Fruit fly (Drosophila melanogaster): ENCODE data around the gene CG34426.
A peak's percentile ranks its signal among the peaks of the same experiment; 100 is the strongest.

Gene CG34426

dm6 chr3L:8841757-8842156, 39.5 kb downstream of the CG34426 start (continued):
- TF ChIP-seq CG4404 (GFP tag; IDR thresholded peaks at IDR 0.05) (peak; percentile 68), shn (GFP tag; optimal IDR thresholded peaks at IDR 0.05) (no peak), Opbp (GFP tag; IDR thresholded peaks at IDR 0.05; ENCODE audit: partially characterized antibody) (no peak), CG11695 (GFP tag; IDR thresholded peaks at IDR 0.05) (peak; percentile 66; the same call in 2 of the 3 replicates), CG1602 (GFP tag; optimal IDR thresholded peaks at IDR 0.05) (peak; percentile 52), CG34376 (GFP tag; optimal IDR thresholded peaks at IDR 0.05) (no peak), Mrtf (GFP tag; IDR thresholded peaks at IDR 0.05) (peak; percentile 78), CG13775 (GFP tag; optimal IDR thresholded peaks at IDR 0.05) (peak; percentile 47), HLH4C (GFP tag; IDR thresholded peaks at IDR 0.05; ENCODE audit: partially characterized antibody) (no peak), vvl (GFP tag; IDR thresholded peaks at IDR 0.05) (peak; percentile 88), her (GFP tag; optimal IDR thresholded peaks at IDR 0.05) (peak; percentile 42), croc (GFP tag; conservative IDR thresholded peaks at IDR 0.05) (peak; percentile 67; the same call in 2 of the 3 replicates), CG7786 (GFP tag; optimal IDR thresholded peaks at IDR 0.05) (peak; percentile 61), Adf1 (GFP tag; IDR thresholded peaks at IDR 0.05) (peak; percentile 40; the same call in 1 of the 2 replicates), CG34224 (GFP tag; IDR thresholded peaks at IDR 0.05; ENCODE audit: partially characterized antibody) (no peak), Sox100B (GFP tag; optimal IDR thresholded peaks at IDR 0.05) (peak; percentile 64), CG2202 (tag; optimal IDR thresholded peaks at IDR 0.05) (peak; percentile 28), zf30C (GFP tag; optimal IDR thresholded peaks at IDR 0.05) (no peak), CG12744 (GFP tag; optimal IDR thresholded peaks at IDR 0.05) (peak; percentile 15), mirr (GFP tag; optimal IDR thresholded peaks at IDR 0.05) (peak; percentile 9), CG2889 (GFP tag; IDR thresholded peaks at IDR 0.05) (peak; percentile 26; the same call in 1 of the 3 replicates), CG8478 (optimal IDR thresholded peaks at IDR 0.05) (no peak), dan (GFP tag; IDR thresholded peaks at IDR 0.05) (0 out of 2 replicates have a peak, but pooled peaks have one; percentile 25), nerfin-1 (tag; optimal IDR thresholded peaks at IDR 0.05) (peak; percentile 61), sob (GFP tag; IDR thresholded peaks at IDR 0.05) (peak; percentile 79), slou (GFP tag; optimal IDR thresholded peaks at IDR 0.05) (peak; percentile 23), Ravus (GFP tag; IDR thresholded peaks at IDR 0.05) (0 out of 2 replicates have a peak, but pooled peaks have one; percentile 18), CG17802 (tag; optimal IDR thresholded peaks at IDR 0.05) (peak; percentile 1), CG9932 (GFP tag; IDR thresholded peaks at IDR 0.05) (peak; percentile 57), CG30403 (GFP tag; optimal IDR thresholded peaks at IDR 0.05) (peak; percentile 75), Hsf (GFP tag; optimal IDR thresholded peaks at IDR 0.05) (peak; percentile 72), dpn (GFP tag; optimal IDR thresholded peaks at IDR 0.05) (peak; percentile 72 to 75), nau (GFP tag; optimal IDR thresholded peaks at IDR 0.05) (peak; percentile 36), CG6272 (GFP tag; IDR thresholded peaks at IDR 0.05) (peak; percentile 51; the same call in 1 of the 2 replicates), CG2129 (GFP tag; IDR thresholded peaks at IDR 0.05; ENCODE audit: partially characterized antibody) (no peak), Jarid2 (GFP tag; optimal IDR thresholded peaks at IDR 0.05) (peak; percentile 7), ap (GFP tag; IDR thresholded peaks at IDR 0.05) (no peak), Hr39 (optimal IDR thresholded peaks at IDR 0.05) (no peak), CoRest (tag; optimal IDR thresholded peaks at IDR 0.05) (peak; percentile 79), Vsx1 (GFP tag; optimal IDR thresholded peaks at IDR 0.05) (peak; percentile 35), Kr (GFP tag; optimal IDR thresholded peaks at IDR 0.05) (no peak), Ssrp (tag; optimal IDR thresholded peaks at IDR 0.05) (peak; percentile 68), HLH3B (GFP tag; IDR thresholded peaks at IDR 0.05) (peak; percentile 86), CG8359 (GFP tag; optimal IDR thresholded peaks at IDR 0.05; ENCODE audit: borderline replicate concordance) (peak; percentile 33), rib (GFP tag; IDR thresholded peaks at IDR 0.05) (no peak), emc (GFP tag; optimal IDR thresholded peaks at IDR 0.05) (peak; percentile 25), B-H2 (GFP tag; optimal IDR thresholded peaks at IDR 0.05) (no peak), CTCF (GFP tag; optimal IDR thresholded peaks at IDR 0.05) (no peak), fd64A (GFP tag; optimal IDR thresholded peaks at IDR 0.05) (no peak), kni (GFP tag; optimal IDR thresholded peaks at IDR 0.05) (no peak), Bteb2 (GFP tag; optimal IDR thresholded peaks at IDR 0.05) (peak; percentile 37), hb (GFP tag; IDR thresholded peaks at IDR 0.05; ENCODE audit: partially characterized antibody) (no peak)

Measured in whole organism, embryonic.